Fruit fly (Drosophila melanogaster) whole organism, embryonic: Measurements from ENCODE around the gene CG15882.

Source experiments
- Abd-B ChIP-seq: fragments of 200-800 bp; sonication (Bioruptor generic); optimal IDR thresholded peaks from 2 replicates; lab custom pipeline; 2018; ENCODE audit warnings: missing biosample characterization, mild to moderate bottlenecking, missing genetic modification characterization, moderate library complexity
- Atf-2 ChIP-seq: fragments of 200-800 bp; sonication (Bioruptor generic); optimal IDR thresholded peaks from 2 replicates; lab custom pipeline; 2016; ENCODE audit warnings: missing biosample characterization, missing genetic modification characterization
- B-H2 ChIP-seq: fragments of 200-800 bp; sonication (Bioruptor generic); optimal IDR thresholded peaks from 2 replicates; lab custom pipeline; 2018; ENCODE audit warnings: missing biosample characterization, mild to moderate bottlenecking, missing genetic modification characterization
- CG1024 ChIP-seq: fragments of 200-800 bp; sonication (Bioruptor generic); IDR thresholded peaks from 2 replicates; pipeline ENCODE4 v1.3.6; 2022; ENCODE audit warnings: missing biosample characterization, missing genetic modification characterization
- CG11398 ChIP-seq: fragments of 200-800 bp; sonication (Bioruptor generic); optimal IDR thresholded peaks from 2 replicates; lab custom pipeline; 2016; ENCODE audit warnings: missing biosample characterization, missing genetic modification characterization
- CG12104 ChIP-seq: fragments of 200-800 bp; sonication (Bioruptor generic); optimal IDR thresholded peaks from 3 replicates; lab custom pipeline; 2016; ENCODE audit warnings: missing biosample characterization, missing genetic modification characterization
- CG12744 ChIP-seq: fragments of 200-800 bp; sonication (Bioruptor generic); optimal IDR thresholded peaks from 2 replicates; lab custom pipeline; 2016; ENCODE audit warnings: missing biosample characterization, missing genetic modification characterization
- CG1529 ChIP-seq: fragments of 200-800 bp; sonication (Bioruptor generic); optimal IDR thresholded peaks from 3 replicates; lab custom pipeline; 2018; ENCODE audit warnings: missing biosample characterization, missing genetic modification characterization
- CG1647 ChIP-seq: fragments of 200-800 bp; sonication (Bioruptor generic); optimal IDR thresholded peaks from 3 replicates; lab custom pipeline; 2016; ENCODE audit warnings: missing biosample characterization, missing genetic modification characterization
- CG17612 ChIP-seq: fragments of 200-800 bp; sonication (Bioruptor generic); IDR thresholded peaks from 2 replicates; pipeline ENCODE4 v1.3.6; 2022; ENCODE audit warnings: missing biosample characterization, missing genetic modification characterization
- CG17802 ChIP-seq: fragments of 200-800 bp; sonication (Bioruptor generic); optimal IDR thresholded peaks from 2 replicates; lab custom pipeline; 2018; ENCODE audit warnings: missing biosample characterization, mild to moderate bottlenecking, missing genetic modification characterization, moderate library complexity
- CG17829 ChIP-seq: fragments of 200-800 bp; optimal IDR thresholded peaks from 2 replicates; lab custom pipeline; 2019; ENCODE audit warnings: missing biosample characterization, mild to moderate bottlenecking, missing genetic modification characterization, moderate library complexity
- CG2678 ChIP-seq: fragments of 200-800 bp; sonication (Bioruptor generic); optimal IDR thresholded peaks from 3 replicates; lab custom pipeline; 2019; ENCODE audit warnings: missing biosample characterization, mild to moderate bottlenecking, missing genetic modification characterization, moderate library complexity
- CG3281 ChIP-seq: fragments of 200-800 bp; sonication (Bioruptor generic); optimal IDR thresholded peaks from 3 replicates; lab custom pipeline; 2017; ENCODE audit warnings: missing biosample characterization, mild to moderate bottlenecking, missing genetic modification characterization
- CG3995 ChIP-seq: fragments of 200-800 bp; sonication (Bioruptor generic); optimal IDR thresholded peaks from 3 replicates; lab custom pipeline; 2016; ENCODE audit warnings: missing biosample characterization, missing genetic modification characterization
- CG6272 ChIP-seq: fragments of 200-800 bp; sonication (Bioruptor generic); IDR thresholded peaks from 2 replicates; pipeline ENCODE4 v1.3.6; 2022; ENCODE audit warnings: missing biosample characterization, missing genetic modification characterization
- CG6791 ChIP-seq: fragments of 200-800 bp; sonication (Bioruptor generic); IDR thresholded peaks from 3 replicates; pipeline ENCODE4 v1.3.6; 2022; ENCODE audit warnings: missing biosample characterization, missing genetic modification characterization; ENCODE audit not compliant: partially characterized antibody
- CG6854 ChIP-seq: fragments of 200-800 bp; sonication (Bioruptor generic); optimal IDR thresholded peaks from 3 replicates; lab custom pipeline; 2017; ENCODE audit warnings: missing biosample characterization, mild to moderate bottlenecking, missing genetic modification characterization
- CG7556 ChIP-seq: fragments of 200-800 bp; sonication (Bioruptor generic); optimal IDR thresholded peaks from 2 replicates; lab custom pipeline; 2017; ENCODE audit warnings: missing biosample characterization, mild to moderate bottlenecking, missing genetic modification characterization
- CG8478 ChIP-seq: fragments of >200 bp; optimal IDR thresholded peaks from 2 replicates; lab custom pipeline; 2018
- CG9932 ChIP-seq: fragments of 200-800 bp; sonication (Bioruptor generic); IDR thresholded peaks from 2 replicates; pipeline ENCODE4 v1.3.6; 2022; ENCODE audit warnings: missing biosample characterization, missing genetic modification characterization
- Dad ChIP-seq: fragments of 200-800 bp; sonication (Bioruptor generic); optimal IDR thresholded peaks from 3 replicates; lab custom pipeline; 2016; ENCODE audit warnings: missing biosample characterization, missing genetic modification characterization
- Dek ChIP-seq: fragments of 200-800 bp; sonication (Bioruptor generic); optimal IDR thresholded peaks from 3 replicates; lab custom pipeline; 2019; ENCODE audit warnings: missing biosample characterization, mild to moderate bottlenecking, missing genetic modification characterization, moderate library complexity
- Doc2 ChIP-seq: fragments of 200-800 bp; sonication (Bioruptor generic); IDR thresholded peaks from 2 replicates; pipeline ENCODE4 v1.3.6; 2022; ENCODE audit warnings: missing biosample characterization, missing genetic modification characterization
- Jarid2 ChIP-seq: fragments of 200-800 bp; sonication (Bioruptor generic); optimal IDR thresholded peaks from 3 replicates; lab custom pipeline; 2017; ENCODE audit warnings: mild to moderate bottlenecking, missing biosample characterization, missing genetic modification reagents, missing genetic modification characterization
- MBD-R2 ChIP-seq: fragments of 200-800 bp; sonication (Bioruptor generic); IDR thresholded peaks from 2 replicates; pipeline ENCODE4 v1.3.6; 2022; ENCODE audit warnings: missing biosample characterization, missing genetic modification characterization
- MESR4 ChIP-seq: fragments of 200-800 bp; sonication (Bioruptor generic); optimal IDR thresholded peaks from 2 replicates; lab custom pipeline; 2018; ENCODE audit warnings: missing biosample characterization, mild to moderate bottlenecking, missing genetic modification characterization, moderate library complexity
- Nf-YA ChIP-seq: fragments of 200-800 bp; sonication (Bioruptor generic); IDR thresholded peaks from 2 replicates; pipeline ENCODE4 v1.3.6; 2022; ENCODE audit warnings: missing biosample characterization, missing genetic modification characterization
- Oaz ChIP-seq: fragments of 200-800 bp; sonication (Bioruptor generic); IDR thresholded peaks from 2 replicates; pipeline ENCODE4 v1.3.6; 2022; ENCODE audit warnings: missing biosample characterization, missing genetic modification characterization
- PHDP ChIP-seq: fragments of 200-800 bp; sonication (Bioruptor generic); optimal IDR thresholded peaks from 3 replicates; lab custom pipeline; 2018; ENCODE audit warnings: missing biosample characterization, mild to moderate bottlenecking, missing genetic modification characterization, moderate library complexity
- Rfx ChIP-seq: fragments of 200-800 bp; sonication (Bioruptor generic); IDR thresholded peaks from 2 replicates; pipeline ENCODE4 v1.3.6; 2022; ENCODE audit warnings: missing biosample characterization, missing genetic modification characterization
- Sry-β ChIP-seq: fragments of 200-800 bp; sonication (Bioruptor generic); optimal IDR thresholded peaks from 2 replicates; lab custom pipeline; 2018; ENCODE audit warnings: missing biosample characterization, mild to moderate bottlenecking, missing genetic modification characterization, moderate library complexity
- ash1 ChIP-seq: fragments of 200-800 bp; sonication (Bioruptor generic); optimal IDR thresholded peaks from 2 replicates; lab custom pipeline; 2018; ENCODE audit warnings: missing biosample characterization, mild to moderate bottlenecking, missing genetic modification characterization
- bbx ChIP-seq: fragments of 200-800 bp; sonication (Bioruptor generic); IDR thresholded peaks from 2 replicates; pipeline ENCODE4 v1.3.6; 2022; ENCODE audit warnings: missing biosample characterization, missing genetic modification characterization; ENCODE audit not compliant: partially characterized antibody
- chm ChIP-seq: fragments of 200-800 bp; sonication (Bioruptor generic); IDR thresholded peaks from 2 replicates; pipeline ENCODE4 v1.3.6; 2022; ENCODE audit warnings: missing biosample characterization, missing genetic modification characterization
- disco-r ChIP-seq: fragments of 200-800 bp; sonication (Bioruptor generic); optimal IDR thresholded peaks from 2 replicates; lab custom pipeline; 2016; ENCODE audit warnings: missing biosample characterization, missing genetic modification characterization
- dysf ChIP-seq: fragments of 200-800 bp; sonication (Bioruptor generic); IDR thresholded peaks from 3 replicates; pipeline ENCODE4 v1.3.6; 2022; ENCODE audit warnings: missing biosample characterization, missing genetic modification characterization
- fd3F ChIP-seq: fragments of 200-800 bp; sonication (Bioruptor generic); optimal IDR thresholded peaks from 2 replicates; lab custom pipeline; 2018; ENCODE audit warnings: missing biosample characterization, mild to moderate bottlenecking, missing genetic modification characterization, moderate library complexity
- gce ChIP-seq: fragments of 200-800 bp; sonication (Bioruptor generic); IDR thresholded peaks from 3 replicates; pipeline ENCODE4 v1.3.6; 2022; ENCODE audit warnings: missing biosample characterization, missing genetic modification characterization
- kah ChIP-seq: fragments of 200-800 bp; sonication (Bioruptor generic); optimal IDR thresholded peaks from 2 replicates; lab custom pipeline; 2018; ENCODE audit warnings: missing biosample characterization, mild to moderate bottlenecking, missing genetic modification characterization
- lmd ChIP-seq: fragments of 200-800 bp; sonication (Bioruptor generic); IDR thresholded peaks from 2 replicates; pipeline ENCODE4 v1.3.6; 2022; ENCODE audit warnings: missing biosample characterization, missing genetic modification characterization
- mld ChIP-seq: fragments of 200-800 bp; sonication (Bioruptor generic); IDR thresholded peaks from 3 replicates; pipeline ENCODE4 v1.3.6; 2022; ENCODE audit warnings: missing biosample characterization, missing genetic modification characterization; ENCODE audit not compliant: partially characterized antibody
- nerfin-2 ChIP-seq: fragments of 200-800 bp; sonication (Bioruptor generic); IDR thresholded peaks from 2 replicates; pipeline ENCODE4 v1.3.6; 2022; ENCODE audit warnings: missing biosample characterization, missing genetic modification characterization; ENCODE audit not compliant: partially characterized antibody
- nmo ChIP-seq: fragments of 200-800 bp; sonication (Bioruptor generic); optimal IDR thresholded peaks from 2 replicates; lab custom pipeline; 2018; ENCODE audit warnings: missing biosample characterization, mild to moderate bottlenecking, missing genetic modification characterization, moderate library complexity
- onecut ChIP-seq: fragments of 200-800 bp; sonication (Bioruptor generic); IDR thresholded peaks from 2 replicates; pipeline ENCODE4 v1.3.6; 2022; ENCODE audit warnings: missing biosample characterization, missing genetic modification characterization
- schlank ChIP-seq: fragments of 200-800 bp; sonication (Bioruptor generic); optimal IDR thresholded peaks from 2 replicates; lab custom pipeline; 2018; ENCODE audit warnings: missing biosample characterization, mild to moderate bottlenecking, missing genetic modification characterization
- slp2 ChIP-seq: fragments of 200-800 bp; sonication (Bioruptor generic); optimal IDR thresholded peaks from 2 replicates; lab custom pipeline; 2016; ENCODE audit warnings: missing biosample characterization, missing genetic modification characterization
- unc-4 ChIP-seq: fragments of 200-800 bp; sonication (Bioruptor generic); IDR thresholded peaks from 2 replicates; pipeline ENCODE4 v1.3.6; 2022; ENCODE audit warnings: missing biosample characterization, missing genetic modification characterization; ENCODE audit not compliant: partially characterized antibody
- usp ChIP-seq: fragments of >200 bp; optimal IDR thresholded peaks from 2 replicates; lab custom pipeline; 2017; ENCODE audit warnings: missing biosample characterization, missing genetic modification characterization
- vfl ChIP-seq: fragments of 200-800 bp; sonication (Bioruptor generic); optimal IDR thresholded peaks from 2 replicates; lab custom pipeline; 2016; ENCODE audit warnings: missing biosample characterization, missing genetic modification characterization
- wek ChIP-seq: fragments of 200-800 bp; sonication (Bioruptor generic); optimal IDR thresholded peaks from 3 replicates; lab custom pipeline; 2018; ENCODE audit warnings: missing biosample characterization, mild to moderate bottlenecking, missing genetic modification characterization, moderate library complexity

Gene CG15882

dm6 chrX:19154998-19155397 is 30.8 kb upstream of the CG15882 start (continued):
- TF ChIP-seq fd3F (GFP tag; lab: Kevin White, UChicago) = no peak
- peak; percentile 40; the same call in 1 of the 2 replicates for TF ChIP-seq CG9932 (GFP tag; lab: Robert Waterston, UW)
- TF ChIP-seq nerfin-2 (GFP tag; lab: Robert Waterston, UW) = no peak
- no peak for TF ChIP-seq ash1
- no peak for TF ChIP-seq Doc2 (GFP tag; lab: Robert Waterston, UW)
- peak; percentile 73 for TF ChIP-seq kah (GFP tag; lab: Kevin White, UChicago)
- peak; percentile 89 for TF ChIP-seq CG1529 (GFP tag; lab: Kevin White, UChicago)
- TF ChIP-seq nmo (GFP tag; lab: Kevin White, UChicago) = peak; percentile 97
- peak; percentile 73 for TF ChIP-seq CG12744 (GFP tag; lab: Kevin White, UChicago)
- TF ChIP-seq onecut (GFP tag; lab: Robert Waterston, UW) = peak; percentile 82
- TF ChIP-seq CG3995 (GFP tag; lab: Kevin White, UChicago) = no peak
- no peak for TF ChIP-seq Oaz
- peak; percentile 23 for TF ChIP-seq schlank (tag; lab: Kevin White, UChicago)
- no peak for TF ChIP-seq usp (GFP tag; lab: Kevin White, UChicago)
- peak; percentile 41; the same call in 1 of the 2 replicates for TF ChIP-seq MBD-R2 (GFP tag; lab: Robert Waterston, UW)
- TF ChIP-seq CG3281 (GFP tag; lab: Kevin White, UChicago) = peak; percentile 8
- peak; percentile 59 for TF ChIP-seq CG6272 (GFP tag; lab: Robert Waterston, UW)
- TF ChIP-seq CG8478 (lab: Kevin White, UChicago) = no peak
- no peak for TF ChIP-seq bbx (GFP tag; lab: Robert Waterston, UW)
- peak; percentile 81 for TF ChIP-seq Atf-2 (GFP tag; lab: Kevin White, UChicago)
- TF ChIP-seq CG17829 (tag; lab: Kevin White, UChicago) = peak; percentile 94
- TF ChIP-seq CG11398 (GFP tag; lab: Kevin White, UChicago) = peak; percentile 82
- TF ChIP-seq CG6791 = no peak
- TF ChIP-seq Sry-β (GFP tag; lab: Kevin White, UChicago) = peak; percentile 20
- peak; percentile 67 for TF ChIP-seq Rfx
- peak; percentile 89 for TF ChIP-seq Dad (GFP tag; lab: Kevin White, UChicago)
- TF ChIP-seq CG7556 (GFP tag; lab: Kevin White, UChicago) = peak; percentile 77
- TF ChIP-seq dysf = peak; percentile 76; the same call in 2 of the 3 replicates
- TF ChIP-seq disco-r (GFP tag; lab: Kevin White, UChicago) = peak; percentile 55
- peak; percentile 74 for TF ChIP-seq lmd (GFP tag; lab: Robert Waterston, UW)
- peak; percentile 44; the same call in 1 of the 2 replicates for TF ChIP-seq CG17612 (GFP tag; lab: Robert Waterston, UW)
- TF ChIP-seq B-H2 (GFP tag; lab: Kevin White, UChicago) = no peak
- peak; percentile 8 for TF ChIP-seq CG6854
- TF ChIP-seq CG1647 (GFP tag; lab: Kevin White, UChicago) = peak; percentile 55
- peak; percentile 85 for TF ChIP-seq CG2678
- 0 out of 2 replicates have a peak, but pooled peaks have one; percentile 64 for TF ChIP-seq Nf-YA (GFP tag; lab: Robert Waterston, UW)
- no peak for TF ChIP-seq vfl (GFP tag; lab: Kevin White, UChicago)
- TF ChIP-seq CG12104 (GFP tag; lab: Kevin White, UChicago) = peak; percentile 62
- peak; percentile 87 for TF ChIP-seq CG1024
- peak; percentile 63; the same call in 1 of the 3 replicates for TF ChIP-seq gce (GFP tag; lab: Robert Waterston, UW)
- TF ChIP-seq chm (GFP tag; lab: Robert Waterston, UW) = peak; percentile 93
- TF ChIP-seq PHDP (tag; lab: Kevin White, UChicago) = peak; percentile 81
- TF ChIP-seq CG17802 (tag; lab: Kevin White, UChicago) = peak; percentile 75
- TF ChIP-seq Dek (tag; lab: Kevin White, UChicago) = peak; percentile 31
- TF ChIP-seq slp2 (GFP tag; lab: Kevin White, UChicago) = peak; percentile 84
- no peak for TF ChIP-seq mld
- TF ChIP-seq unc-4 (GFP tag; lab: Robert Waterston, UW) = no peak
- TF ChIP-seq MESR4 (GFP tag; lab: Kevin White, UChicago) = peak; percentile 6
- peak; percentile 45 for TF ChIP-seq Jarid2
- TF ChIP-seq Abd-B = peak; percentile 90
- peak; percentile 67 for TF ChIP-seq wek (GFP tag; lab: Kevin White, UChicago)
